Fruit fly (Drosophila melanogaster) whole organism, wandering third instar larva: ENCODE data around the gene pip.
A peak's percentile ranks its signal among the peaks of the same experiment; 100 is the strongest.

Experiments used
- Abd-B ChIP-seq: fragments of >200 bp; optimal IDR thresholded peaks from 2 replicates; lab custom pipeline; 2017; ENCODE audit warnings: missing biosample characterization, missing genetic modification characterization
- Dfd ChIP-seq: fragments of >200 bp; optimal IDR thresholded peaks from 2 replicates; lab custom pipeline; 2017; ENCODE audit warnings: missing biosample characterization, missing genetic modification characterization
- Hr83 ChIP-seq: fragments of 200-300 bp; sonication (Bioruptor generic); optimal IDR thresholded peaks from 2 replicates; lab custom pipeline; 2016; ENCODE audit warnings: missing biosample characterization, mild to moderate bottlenecking, missing genetic modification characterization, moderate library complexity; ENCODE audit not compliant: poor library complexity, severe bottlenecking
- N ChIP-seq: fragments of >200 bp; optimal IDR thresholded peaks from 2 replicates; lab custom pipeline; 2018; ENCODE audit warnings: missing biosample characterization, missing external identifiers, missing genetic modification characterization
- Vsx2 ChIP-seq: fragments of 200-300, 225-300 bp; sonication (Bioruptor generic); optimal IDR thresholded peaks from 2 replicates; lab custom pipeline; 2018; ENCODE audit warnings: missing biosample characterization, missing genetic modification characterization; ENCODE audit not compliant: partially characterized antibody
- br ChIP-seq: fragments of 200-800 bp; sonication (Bioruptor generic); optimal IDR thresholded peaks from 2 replicates; lab custom pipeline; 2016; ENCODE audit warnings: missing biosample characterization, missing genetic modification characterization
- dl ChIP-seq, 2 experiments: fragments of 175-275, 200-275 bp in 1 of 2; fragments of 200-275 bp in 1 of 2; sonication (Bioruptor generic); optimal IDR thresholded peaks; lab custom pipeline; 2018; ENCODE audit warnings: mild to moderate bottlenecking in 2 of 2, missing biosample characterization in 2 of 2, missing genetic modification characterization in 2 of 2, moderate library complexity in 2 of 2; ENCODE audit not compliant: partially characterized antibody in 2 of 2, insufficient read depth in 1 of 2
- pan ChIP-seq: fragments of >200 bp; optimal IDR thresholded peaks from 2 replicates; lab custom pipeline; 2017
- usp ChIP-seq: fragments of >200 bp; optimal IDR thresholded peaks from 2 replicates; lab custom pipeline; 2017; ENCODE audit warnings: missing biosample characterization, missing genetic modification characterization

DNA sequence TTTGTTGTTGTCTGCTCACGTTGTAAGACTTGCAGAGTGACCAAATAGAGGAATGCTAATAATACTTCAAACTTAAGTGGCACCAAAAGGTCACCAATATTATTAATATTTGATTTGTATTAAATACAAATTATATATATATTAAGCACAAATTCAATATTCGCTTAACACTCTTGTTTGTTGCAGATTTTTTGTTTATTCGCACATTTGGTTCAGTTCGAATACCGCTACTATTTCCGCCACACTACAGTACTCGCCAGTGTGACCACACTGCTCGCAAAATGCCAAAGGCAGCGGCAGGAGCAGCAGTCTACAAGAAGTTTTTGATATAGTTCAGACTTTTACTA is 73.3 kb downstream of the pip start, which contains the start of gene Max:
- TF ChIP-seq Hr83: peak; percentile 13
- TF ChIP-seq Dfd (GFP tag; lab: Kevin White, UChicago): no peak
- TF ChIP-seq N (GFP tag; lab: Kevin White, UChicago): no peak
- TF ChIP-seq br (GFP tag; lab: Kevin White, UChicago): peak; percentile 4
- no peak for TF ChIP-seq pan (lab: Kevin White, UChicago)
- no peak for TF ChIP-seq usp
- TF ChIP-seq dl (GFP tag; optimal IDR thresholded peaks at IDR 0.05; lab: Kevin White, UChicago; ENCODE audit: insufficient read depth in 1 of 2, partially characterized antibody in 2 of 2): no peak
- TF ChIP-seq Abd-B (GFP tag; lab: Kevin White, UChicago): no peak
- TF ChIP-seq Vsx2 (GFP tag; lab: Kevin White, UChicago): no peak
